Worm (Caenorhabditis elegans) whole organism, L3 larva: Measurements from ENCODE around the gene mob-4.
A peak's percentile ranks its signal among the peaks of the same experiment; 100 is the strongest.

Experiments used
- R02D3.7 ChIP-seq: fragments of 150-350 bp; optimal IDR thresholded peaks from 2 replicates; lab custom pipeline; 2014; ENCODE audit warnings: missing biosample characterization, missing genetic modification characterization
- ZK546.5 ChIP-seq: sonication (generic microtip); optimal IDR thresholded peaks from 2 replicates; lab custom pipeline; 2017; ENCODE audit warnings: missing biosample characterization, missing genetic modification characterization
- aly-2 ChIP-seq: fragments of 150-350 bp; optimal IDR thresholded peaks from 2 replicates; lab custom pipeline; 2014; ENCODE audit warnings: missing biosample characterization, missing genetic modification characterization
- ceh-82 ChIP-seq: fragments of 150-350 bp; optimal IDR thresholded peaks from 2 replicates; lab custom pipeline; 2014; ENCODE audit warnings: missing biosample characterization, missing genetic modification characterization
- ceh-9 ChIP-seq: sonication (generic microtip); optimal IDR thresholded peaks from 2 replicates; lab custom pipeline; 2018; ENCODE audit warnings: missing biosample characterization, missing genetic modification characterization
- egl-27 ChIP-seq: sonication (generic microtip); optimal IDR thresholded peaks from 4 replicates; lab custom pipeline; 2017; ENCODE audit warnings: missing biosample characterization, missing genetic modification reagents, missing genetic modification characterization
- egl-5 ChIP-seq: fragments of 150-350 bp; optimal IDR thresholded peaks from 2 replicates; lab custom pipeline; 2017; ENCODE audit warnings: missing biosample characterization, missing genetic modification reagents, missing genetic modification characterization, inconsistent platforms
- elt-1 ChIP-seq: fragments of 150-350 bp; optimal IDR thresholded peaks from 2 replicates; lab custom pipeline; 2014; ENCODE audit warnings: missing biosample characterization, missing genetic modification characterization
- elt-2 ChIP-seq: sonication (generic microtip); optimal IDR thresholded peaks from 2 replicates; lab custom pipeline; 2016; ENCODE audit warnings: missing genetic modification reagents, mild to moderate bottlenecking, missing genetic modification characterization, missing compliant biosample characterization
- elt-3 ChIP-seq, 3 experiments: fragments of 150-350 bp in 1 of 3; sonication (generic microtip) in 2 of 3; optimal IDR thresholded peaks; 2 replicates in 2 of 3; 4 replicates in 1 of 3; lab custom pipeline; 2014 to 2017; ENCODE audit warnings: missing biosample characterization in 3 of 3, missing genetic modification characterization in 3 of 3
- eor-1 ChIP-seq, 2 experiments: fragments of 150-350 bp; optimal IDR thresholded peaks; 2 replicates each; lab custom pipeline; 2014 to 2018; ENCODE audit warnings: missing biosample characterization in 2 of 2, missing genetic modification characterization in 2 of 2
- fkh-10 ChIP-seq: sonication (generic microtip); optimal IDR thresholded peaks from 2 replicates; lab custom pipeline; 2017; ENCODE audit warnings: missing biosample characterization, missing genetic modification reagents, missing genetic modification characterization
- fkh-2 ChIP-seq: fragments of 150-350 bp; optimal IDR thresholded peaks from 2 replicates; lab custom pipeline; 2014; ENCODE audit warnings: missing biosample characterization, missing genetic modification reagents, missing genetic modification characterization
- fos-1 ChIP-seq: fragments of 150-350 bp; optimal IDR thresholded peaks from 2 replicates; lab custom pipeline; 2014; ENCODE audit warnings: missing biosample characterization, missing genetic modification characterization
- lin-15B ChIP-seq: fragments of 150-350 bp; optimal IDR thresholded peaks from 2 replicates; lab custom pipeline; 2014; ENCODE audit warnings: missing biosample characterization, missing genetic modification characterization
- lsy-12 ChIP-seq: sonication (generic microtip); optimal IDR thresholded peaks from 2 replicates; lab custom pipeline; 2016; ENCODE audit warnings: mild to moderate bottlenecking, missing genetic modification characterization, missing compliant biosample characterization
- mdl-1 ChIP-seq: fragments of 150-350 bp; optimal IDR thresholded peaks from 2 replicates; lab custom pipeline; 2014; ENCODE audit warnings: missing biosample characterization, missing genetic modification characterization
- mml-1 ChIP-seq: fragments of 150-350 bp; sonication (generic microtip); optimal IDR thresholded peaks from 3 replicates; lab custom pipeline; 2014; ENCODE audit warnings: missing biosample characterization, missing genetic modification characterization
- nfya-1 ChIP-seq: sonication (generic microtip); optimal IDR thresholded peaks from 2 replicates; lab custom pipeline; 2017; ENCODE audit warnings: missing genetic modification characterization, mild to moderate bottlenecking, missing compliant biosample characterization, antibody characterized with exemption, moderate library complexity; ENCODE audit not compliant: insufficient read depth
- nhr-11 ChIP-seq: fragments of 150-350 bp; optimal IDR thresholded peaks from 2 replicates; lab custom pipeline; 2014; ENCODE audit warnings: missing biosample characterization, missing genetic modification characterization
- nhr-12 ChIP-seq: fragments of 150-350 bp; optimal IDR thresholded peaks from 2 replicates; lab custom pipeline; 2014; ENCODE audit warnings: missing biosample characterization, missing genetic modification characterization
- nhr-237 ChIP-seq: fragments of 150-350 bp; optimal IDR thresholded peaks from 2 replicates; lab custom pipeline; 2014; ENCODE audit warnings: missing biosample characterization, missing genetic modification characterization
- nhr-25 ChIP-seq: sonication (generic microtip); optimal IDR thresholded peaks from 2 replicates; lab custom pipeline; 2017; ENCODE audit warnings: missing biosample characterization, missing genetic modification characterization
- nhr-67 ChIP-seq: fragments of 150-350 bp; optimal IDR thresholded peaks from 2 replicates; lab custom pipeline; 2014; ENCODE audit warnings: missing biosample characterization, missing genetic modification characterization
- nhr-76 ChIP-seq: fragments of 150-350 bp; sonication (generic microtip); optimal IDR thresholded peaks from 5 replicates; lab custom pipeline; 2014; ENCODE audit warnings: missing biosample characterization, missing genetic modification characterization
- nhr-77 ChIP-seq: fragments of 150-350 bp; optimal IDR thresholded peaks from 2 replicates; lab custom pipeline; 2014; ENCODE audit warnings: missing biosample characterization, missing genetic modification characterization
- pha-4 ChIP-seq: fragments of 150-350 bp; optimal IDR thresholded peaks from 2 replicates; lab custom pipeline; 2014; ENCODE audit warnings: missing biosample characterization, missing genetic modification reagents, missing genetic modification characterization
- sea-2 ChIP-seq: fragments of 150-350 bp; sonication (generic microtip); optimal IDR thresholded peaks from 4 replicates; lab custom pipeline; 2014; ENCODE audit warnings: missing biosample characterization, missing genetic modification reagents, missing genetic modification characterization
- skn-1 ChIP-seq: fragments of 150-350 bp; optimal IDR thresholded peaks from 2 replicates; lab custom pipeline; 2014; ENCODE audit warnings: missing biosample characterization, missing genetic modification characterization
- tbx-2 ChIP-seq: sonication (generic microtip); optimal IDR thresholded peaks from 2 replicates; lab custom pipeline; 2016; ENCODE audit warnings: mild to moderate bottlenecking, missing genetic modification characterization, missing compliant biosample characterization
- unc-39 ChIP-seq: sonication (generic microtip); optimal IDR thresholded peaks from 4 replicates; lab custom pipeline; 2017; ENCODE audit warnings: missing biosample characterization, missing genetic modification characterization
- unc-62 ChIP-seq: fragments of 150-350 bp; sonication (generic microtip); optimal IDR thresholded peaks from 4 replicates; lab custom pipeline; 2014; ENCODE audit warnings: missing biosample characterization, missing genetic modification reagents, missing genetic modification characterization
- zag-1 ChIP-seq: fragments of 150-350 bp; optimal IDR thresholded peaks from 2 replicates; lab custom pipeline; 2014; ENCODE audit warnings: missing biosample characterization, missing genetic modification characterization
- ztf-11 ChIP-seq: fragments of 150-350 bp; optimal IDR thresholded peaks from 2 replicates; lab custom pipeline; 2014; ENCODE audit warnings: missing biosample characterization, missing genetic modification characterization

The mob-4 gene

DNA sequence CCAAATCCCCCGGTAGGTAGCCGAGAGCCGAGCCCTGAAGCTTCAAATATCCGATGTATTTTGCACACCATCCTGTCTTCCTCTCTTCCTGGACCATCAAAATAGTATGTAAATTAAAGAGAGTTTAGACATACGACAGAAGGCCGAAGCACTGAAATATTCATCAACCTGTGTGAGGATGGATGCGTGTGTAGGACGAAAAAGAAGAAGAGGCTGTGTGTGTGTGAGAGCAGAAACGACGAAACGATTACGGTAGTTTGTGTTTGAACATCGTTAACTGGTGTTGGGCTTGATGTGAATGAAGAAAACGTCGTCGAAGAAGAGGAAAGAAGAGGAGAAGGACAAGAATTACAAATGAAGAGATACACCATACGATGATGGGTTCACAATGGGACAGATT lies 13.3 kb upstream of the mob-4 start:
- no peak for TF ChIP-seq lin-15B (tag; lab: Kevin White, UChicago)
- peak; percentile 21 for TF ChIP-seq nfya-1 (tag; lab: Kevin White, UChicago)

DNA sequence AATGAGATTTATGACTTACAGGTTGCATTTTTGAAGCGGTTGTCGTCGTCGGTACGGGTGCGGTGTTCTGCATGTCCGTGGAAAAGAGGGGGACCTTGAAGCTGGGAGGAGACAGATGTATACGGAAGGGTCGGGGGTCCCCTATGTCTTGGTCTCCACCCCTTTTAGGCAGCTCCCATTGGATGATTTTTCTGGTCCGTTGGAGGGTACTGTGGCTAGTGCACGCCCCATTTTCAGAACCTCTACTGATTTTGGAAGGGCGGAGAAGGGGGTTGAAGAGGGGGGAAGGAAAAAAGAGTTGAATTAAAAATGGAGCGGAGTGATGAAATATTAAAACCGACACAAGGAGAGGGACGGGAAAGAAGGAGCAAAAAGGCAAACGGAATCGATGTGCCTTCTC lies 8.7 kb upstream of the mob-4 start, which contains the start of gene unc-86:
Gene unc-86, minus strand, starts transcription at position 113 of the 400 bp plus-strand sequence.
- TF ChIP-seq nfya-1 (tag; lab: Kevin White, UChicago) (peak; percentile 67), sea-2 (GFP tag; lab: Kevin White, UChicago) (no peak), nhr-237 (tag; lab: Kevin White, UChicago) (no peak)

DNA sequence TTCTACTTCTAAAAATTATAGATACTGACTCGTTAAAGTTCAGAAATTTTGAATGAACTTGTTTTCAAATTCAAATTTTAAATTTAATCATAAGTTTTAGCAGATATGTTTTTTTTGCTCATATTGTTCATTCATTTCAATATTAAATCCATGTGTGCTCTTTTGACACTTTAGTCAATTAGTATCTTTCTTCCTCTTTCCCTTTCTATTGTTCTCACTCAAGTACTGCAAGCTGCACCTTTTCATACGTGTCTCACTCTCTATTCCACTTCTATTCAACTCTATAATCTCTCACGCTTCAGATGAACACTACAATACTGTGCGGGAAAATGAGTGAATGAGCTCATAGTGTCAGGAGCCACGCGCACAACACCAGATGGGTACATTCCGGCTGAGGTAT lies 7.0 kb upstream of the mob-4 start, which contains the start of gene C30A5.16:
Gene C30A5.16, plus strand, starts transcription at position 301 of the 400 bp plus-strand sequence.
- TF ChIP-seq fos-1 (no peak), R02D3.7 (tag; lab: Kevin White, UChicago) (no peak), ZK546.5 (no peak), elt-2 (tag; lab: Kevin White, UChicago) (no peak), unc-62 (no peak), ceh-82 (tag; lab: Kevin White, UChicago) (no peak), nhr-12 (tag; lab: Kevin White, UChicago) (no peak), ceh-9 (tag; lab: Kevin White, UChicago) (no peak), nhr-25 (no peak), zag-1 (tag; lab: Kevin White, UChicago) (no peak), nhr-67 (no peak), eor-1 (tag; optimal IDR thresholded peaks at IDR 0.05; lab: Kevin White, UChicago) (no peak), ztf-11 (tag; lab: Kevin White, UChicago) (no peak), nhr-76 (tag; lab: Kevin White, UChicago) (no peak), nhr-77 (tag; lab: Kevin White, UChicago) (no peak), egl-27 (tag; lab: Kevin White, UChicago) (no peak), tbx-2 (tag; lab: Kevin White, UChicago) (no peak), egl-5 (tag; lab: Kevin White, UChicago) (no peak), unc-39 (tag; lab: Kevin White, UChicago) (no peak)

DNA sequence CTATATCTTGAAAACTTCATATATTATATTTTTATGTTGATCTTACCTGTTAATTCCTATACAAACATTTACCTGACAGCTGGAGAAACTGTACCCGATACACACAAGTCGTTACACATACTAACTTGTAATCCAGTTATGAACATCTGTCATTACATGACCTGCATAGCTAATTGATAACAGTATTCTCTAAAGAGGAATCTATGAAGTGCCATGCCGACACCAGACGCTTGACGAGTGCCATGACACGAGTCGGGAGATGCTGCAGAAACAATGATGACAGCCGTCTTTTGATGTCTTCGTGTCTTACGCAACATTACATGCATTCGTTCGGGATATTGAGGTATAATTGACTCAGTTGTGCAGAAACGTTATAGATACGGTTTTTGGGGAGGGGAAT lies 4.8 kb upstream of the mob-4 start:
- TF ChIP-seq ztf-11 (tag; lab: Kevin White, UChicago) (no peak), elt-2 (tag; lab: Kevin White, UChicago) (no peak), aly-2 (tag; lab: Kevin White, UChicago) (no peak), elt-3 (tag; optimal IDR thresholded peaks at IDR 0.05; lab: Kevin White, UChicago) (no peak), ZK546.5 (no peak), nhr-237 (tag; lab: Kevin White, UChicago) (no peak), mml-1 (tag; lab: Kevin White, UChicago) (no peak), nhr-11 (no peak), pha-4 (tag; lab: Kevin White, UChicago) (no peak), skn-1 (tag; lab: Kevin White, UChicago) (no peak), lsy-12 (no peak), fkh-2 (no peak), ceh-9 (tag; lab: Kevin White, UChicago) (no peak), nhr-76 (tag; lab: Kevin White, UChicago) (no peak), zag-1 (tag; lab: Kevin White, UChicago) (no peak), elt-1 (tag; lab: Kevin White, UChicago) (no peak)
- TF ChIP-seq, all 47 proteins: peak for 0

- TF ChIP-seq unc-39 (tag; lab: Kevin White, UChicago) (no peak), egl-27 (tag; lab: Kevin White, UChicago) (no peak), elt-2 (tag; lab: Kevin White, UChicago) (no peak), fkh-2 (no peak), ztf-11 (tag; lab: Kevin White, UChicago) (no peak), lin-15B (tag; lab: Kevin White, UChicago) (no peak), nfya-1 (tag; lab: Kevin White, UChicago) (no peak), mdl-1 (tag; lab: Kevin White, UChicago) (no peak), lsy-12 (no peak), fkh-10 (no peak), nhr-25 (no peak), skn-1 (tag; lab: Kevin White, UChicago) (no peak)
Measured at ce11 chrIII:8226178-8226577, 1.3 kb downstream of the mob-4 start, which contains the start of gene rfs-1. TSS of gene rfs-1 (plus strand) at chrIII:8226478.
